Worm (Caenorhabditis elegans) whole organism, mixed stage, embryonic: ENCODE results near the gene vep-2.

Experiments
- M03D4.4 ChIP-seq: sonication (generic microtip); optimal IDR thresholded peaks from 2 replicates; lab custom pipeline; 2017; ENCODE audit warnings: mild to moderate bottlenecking, missing genetic modification characterization, missing compliant biosample characterization
- bed-3 ChIP-seq: fragments of 200-800 bp; sonication (Bioruptor generic); optimal IDR thresholded peaks from 3 replicates; lab custom pipeline; 2018; ENCODE audit warnings: mild to moderate bottlenecking, missing genetic modification characterization, moderate library complexity, missing compliant biosample characterization
- cnd-1 ChIP-seq: fragments of 200-800 bp; sonication (Bioruptor generic); optimal IDR thresholded peaks from 2 replicates; lab custom pipeline; 2018; ENCODE audit warnings: mild to moderate bottlenecking, missing genetic modification characterization, missing compliant biosample characterization
- elt-1 ChIP-seq: sonication (generic microtip); optimal IDR thresholded peaks from 2 replicates; lab custom pipeline; 2017; ENCODE audit warnings: missing genetic modification characterization, mild to moderate bottlenecking, missing compliant biosample characterization, antibody characterized with exemption, moderate library complexity, borderline replicate concordance; ENCODE audit not compliant: insufficient read depth
- lin-13 ChIP-seq: fragments of 150-350 bp; optimal IDR thresholded peaks from 2 replicates; lab custom pipeline; 2014; ENCODE audit warnings: missing biosample characterization, missing genetic modification characterization
- nhr-12 ChIP-seq: fragments of 150-350 bp; optimal IDR thresholded peaks from 2 replicates; lab custom pipeline; 2014; ENCODE audit warnings: missing biosample characterization, missing genetic modification characterization
- nhr-237 ChIP-seq: fragments of 150-350 bp; optimal IDR thresholded peaks from 2 replicates; lab custom pipeline; 2014; ENCODE audit warnings: missing biosample characterization, missing genetic modification characterization
- nhr-76 ChIP-seq: sonication (generic microtip); optimal IDR thresholded peaks from 2 replicates; lab custom pipeline; 2017; ENCODE audit warnings: missing biosample characterization, missing genetic modification characterization
- pha-4 ChIP-seq: fragments of 150-350 bp; optimal IDR thresholded peaks from 2 replicates; lab custom pipeline; 2018; ENCODE audit warnings: missing biosample characterization, missing genetic modification reagents, missing genetic modification characterization
- snpc-4 ChIP-seq: fragments of 150-350 bp; optimal IDR thresholded peaks from 2 replicates; lab custom pipeline; 2014; ENCODE audit warnings: missing biosample characterization, missing genetic modification characterization
- tbx-8 ChIP-seq: fragments of 200-800 bp; sonication (Bioruptor generic); optimal IDR thresholded peaks from 2 replicates; lab custom pipeline; 2018; ENCODE audit warnings: mild to moderate bottlenecking, missing genetic modification characterization, moderate library complexity, missing compliant biosample characterization
- unc-39 ChIP-seq: fragments of 150-350 bp; optimal IDR thresholded peaks from 2 replicates; lab custom pipeline; 2014; ENCODE audit warnings: missing biosample characterization, missing genetic modification characterization
- unc-62 ChIP-seq: fragments of 150-350 bp; optimal IDR thresholded peaks from 2 replicates; lab custom pipeline; 2014; ENCODE audit warnings: missing biosample characterization, missing genetic modification reagents, missing genetic modification characterization
- ztf-11 ChIP-seq: fragments of 150-350 bp; optimal IDR thresholded peaks from 2 replicates; lab custom pipeline; 2014; ENCODE audit warnings: missing biosample characterization, missing genetic modification characterization

- TF ChIP-seq nhr-76 (no peak), unc-39 (tag; lab: Kevin White, UChicago) (no peak), snpc-4 (tag; lab: Kevin White, UChicago) (no peak), nhr-12 (no peak), elt-1 (tag; lab: Kevin White, UChicago) (no peak), nhr-237 (tag; lab: Kevin White, UChicago) (no peak), lin-13 (tag; lab: Kevin White, UChicago) (no peak), cnd-1 (tag; lab: Kevin White, UChicago) (no peak), bed-3 (GFP tag; lab: Kevin White, UChicago) (no peak), M03D4.4 (tag; lab: Kevin White, UChicago) (no peak), pha-4 (tag; lab: Kevin White, UChicago) (no peak), ztf-11 (tag; lab: Kevin White, UChicago) (no peak), unc-62 (GFP tag; lab: Kevin White, UChicago) (no peak), tbx-8 (GFP tag; lab: Kevin White, UChicago) (no peak)
Observed at ce11 chrX:3630090-3630489, 2.0 kb downstream of the vep-2 start.
